Worm (Caenorhabditis elegans): ENCODE measurements around the gene F45F2.9.
A peak's percentile ranks its signal among the peaks of the same experiment; 100 is the strongest.

The F45F2.9 gene

ce11 chrV:8518283-8518682 is 5.0 kb upstream of the F45F2.9 start (continued):
- no peak for TF ChIP-seq nhr-6 (tag; optimal IDR thresholded peaks at IDR 0.05)
- peak; percentile 70 for TF ChIP-seq nhr-129 (tag; optimal IDR thresholded peaks at IDR 0.05)
- no peak for TF ChIP-seq lsy-2 (tag; optimal IDR thresholded peaks at IDR 0.05)
- no peak for TF ChIP-seq lin-11 (tag; optimal IDR thresholded peaks at IDR 0.05)
- no peak for TF ChIP-seq nhr-77 (tag; optimal IDR thresholded peaks at IDR 0.05)

ce11 chrV:8517711-8518110 is 4.5 kb upstream of the F45F2.9 start:
- TF ChIP-seq ztf-11 (tag; optimal IDR thresholded peaks at IDR 0.05) (no peak), alr-1 (tag; optimal IDR thresholded peaks at IDR 0.05) (no peak), unc-62 (GFP tag; optimal IDR thresholded peaks at IDR 0.05) (no peak), unc-55 (GFP tag; optimal IDR thresholded peaks at IDR 0.05) (no peak)

ce11 chrV:8516426-8516825 is 3.2 kb upstream of the F45F2.9 start:
- TF ChIP-seq nhr-25 (tag; optimal IDR thresholded peaks at IDR 0.05) = no peak
- TF ChIP-seq lin-13 (GFP tag; optimal IDR thresholded peaks at IDR 0.05) = no peak
- no peak for TF ChIP-seq elt-1 (tag; optimal IDR thresholded peaks at IDR 0.05)

ce11 chrV:8507324-8507723 is 5.9 kb downstream of the F45F2.9 start, which contains the start of gene ZK994.6:
TSS of gene ZK994.6 (minus strand) at chrV:8507424.
- TF ChIP-seq nhr-77 (tag; optimal IDR thresholded peaks at IDR 0.05) (no peak), F13H6.1 (tag; optimal IDR thresholded peaks at IDR 0.05) (no peak), blmp-1 (tag; optimal IDR thresholded peaks at IDR 0.05; ENCODE audit: insufficient read depth) (no peak), aly-2 (tag; optimal IDR thresholded peaks at IDR 0.05) (no peak), Y55F3AM.14 (GFP tag; optimal IDR thresholded peaks at IDR 0.05) (no peak), sma-3 (GFP tag; optimal IDR thresholded peaks at IDR 0.05) (no peak), egl-27 (tag; optimal IDR thresholded peaks at IDR 0.05) (no peak), nhr-129 (tag; optimal IDR thresholded peaks at IDR 0.05) (no peak), unc-62 (GFP tag; optimal IDR thresholded peaks at IDR 0.05) (no peak), C34F6.9 (tag; optimal IDR thresholded peaks at IDR 0.05) (no peak), unc-39 (tag; optimal IDR thresholded peaks at IDR 0.05) (no peak), lin-39 (tag; optimal IDR thresholded peaks at IDR 0.05) (no peak), dmd-4 (tag; optimal IDR thresholded peaks at IDR 0.05) (no peak), ztf-1 (GFP tag; conservative IDR thresholded peaks at IDR 0.05) (no peak)

ce11 chrV:8500348-8500747 is 12.9 kb downstream of the F45F2.9 start:
- TF ChIP-seq ztf-4 (tag; optimal IDR thresholded peaks at IDR 0.05) (peak; percentile 83), unc-55 (GFP tag; optimal IDR thresholded peaks at IDR 0.05) (peak; percentile 67), snpc-4 (tag; optimal IDR thresholded peaks at IDR 0.05) (peak; percentile 100), blmp-1 (tag; optimal IDR thresholded peaks at IDR 0.05; ENCODE audit: insufficient read depth) (peak; percentile 39), R02D3.7 (tag; optimal IDR thresholded peaks at IDR 0.05) (peak; percentile 56), lsy-2 (tag; optimal IDR thresholded peaks at IDR 0.05) (peak; percentile 87 to 88), C34F6.9 (tag; optimal IDR thresholded peaks at IDR 0.05) (peak; percentile 71), gmeb-1 (tag; optimal IDR thresholded peaks at IDR 0.05) (peak; percentile 89), ama-1 (optimal IDR thresholded peaks at IDR 0.05) (peak; percentile 14), F13H6.1 (tag; optimal IDR thresholded peaks at IDR 0.05) (peak; percentile 95), elt-1 (tag; optimal IDR thresholded peaks at IDR 0.05) (no peak), lin-11 (tag; optimal IDR thresholded peaks at IDR 0.05) (peak; percentile 84), Y55F3AM.14 (GFP tag; optimal IDR thresholded peaks at IDR 0.05) (peak; percentile 94), aly-2 (tag; optimal IDR thresholded peaks at IDR 0.05) (peak; percentile 60), sma-3 (GFP tag; optimal IDR thresholded peaks at IDR 0.05) (peak; percentile 92), unc-62 (GFP tag; optimal IDR thresholded peaks at IDR 0.05) (peak; percentile 73), mdl-1 (tag; optimal IDR thresholded peaks at IDR 0.05) (peak; percentile 33 to 44), sem-4 (tag; optimal IDR thresholded peaks at IDR 0.05) (peak; percentile 87), ztf-1 (GFP tag; conservative IDR thresholded peaks at IDR 0.05) (0 out of 2 replicates have a peak, but pooled peaks have one; percentile 82), crh-2 (tag; optimal IDR thresholded peaks at IDR 0.05) (peak; percentile 89), zag-1 (tag; optimal IDR thresholded peaks at IDR 0.05) (peak; percentile 81), skn-1 (tag; optimal IDR thresholded peaks at IDR 0.05) (peak; percentile 33), sma-9 (GFP tag; optimal IDR thresholded peaks at IDR 0.05) (peak; percentile 99), sma-9 (tag; optimal IDR thresholded peaks at IDR 0.05) (no peak), nhr-77 (tag; optimal IDR thresholded peaks at IDR 0.05) (peak; percentile 31), mab-5 (tag; optimal IDR thresholded peaks at IDR 0.05) (peak; percentile 88), nhr-25 (tag; optimal IDR thresholded peaks at IDR 0.05) (no peak), ceh-82 (tag; optimal IDR thresholded peaks at IDR 0.05) (peak; percentile 85), nhr-11 (tag; optimal IDR thresholded peaks at IDR 0.05) (peak; percentile 80), nhr-23 (tag; optimal IDR thresholded peaks at IDR 0.05) (no peak), ceh-16 (tag; optimal IDR thresholded peaks at IDR 0.05) (peak; percentile 65), mbf-1 (tag; optimal IDR thresholded peaks at IDR 0.05) (peak; percentile 14), nhr-10 (tag; optimal IDR thresholded peaks at IDR 0.05) (peak; percentile 51), lin-39 (tag; optimal IDR thresholded peaks at IDR 0.05) (peak; percentile 81), fos-1 (tag; optimal IDR thresholded peaks at IDR 0.05) (peak; percentile 73), peb-1 (tag; optimal IDR thresholded peaks at IDR 0.05) (peak; percentile 6), ZK546.5 (tag; optimal IDR thresholded peaks at IDR 0.05) (peak; percentile 23)
